Worm (Caenorhabditis elegans): Measurements from ENCODE around the gene srxa-6.

DNA sequence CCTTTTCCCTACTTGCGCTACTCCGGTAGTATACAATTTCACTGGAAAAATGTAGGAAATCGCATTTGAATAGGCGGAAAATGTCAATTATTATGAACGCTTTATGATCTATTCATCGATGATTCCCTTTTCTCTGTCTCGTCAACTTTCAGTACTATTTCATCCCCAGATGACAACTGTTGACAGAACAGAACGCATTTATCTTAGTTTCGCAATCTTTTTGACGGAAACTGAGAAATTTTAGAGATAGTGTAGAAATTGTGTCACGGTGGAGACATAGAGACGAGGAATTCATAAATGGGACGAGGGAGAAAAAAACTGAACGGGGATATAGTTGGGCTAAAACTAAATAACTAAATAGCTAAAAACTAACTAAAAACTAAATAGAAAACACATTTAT, 36.9 kb downstream of the srxa-6 start:
- TF ChIP-seq ceh-82 (tag; optimal IDR thresholded peaks at IDR 0.05) (no peak), lin-13 (GFP tag; optimal IDR thresholded peaks at IDR 0.05) (no peak), nhr-237 (tag; optimal IDR thresholded peaks at IDR 0.05) (no peak), zag-1 (tag; optimal IDR thresholded peaks at IDR 0.05) (no peak), ama-1 (optimal IDR thresholded peaks at IDR 0.05) (no peak)
